Worm (Caenorhabditis elegans) whole organism, L4/young adult: ENCODE results near the gene C15C8.4.

ENCODE experiments used
- W03F9.2 ChIP-seq: fragments of 150-350 bp; optimal IDR thresholded peaks from 2 replicates; lab custom pipeline; 2014; ENCODE audit warnings: missing biosample characterization, missing genetic modification characterization
- dao-5 ChIP-seq: sonication (generic microtip); optimal IDR thresholded peaks from 2 replicates; lab custom pipeline; 2016; ENCODE audit warnings: missing genotype, missing genetic modification characterization, moderate library complexity, missing compliant biosample characterization
- him-1 ChIP-seq: sonication (generic microtip); optimal IDR thresholded peaks from 2 replicates; lab custom pipeline; 2016; ENCODE audit warnings: missing genotype, missing genetic modification reagents, missing genetic modification characterization, missing compliant biosample characterization

DNA sequence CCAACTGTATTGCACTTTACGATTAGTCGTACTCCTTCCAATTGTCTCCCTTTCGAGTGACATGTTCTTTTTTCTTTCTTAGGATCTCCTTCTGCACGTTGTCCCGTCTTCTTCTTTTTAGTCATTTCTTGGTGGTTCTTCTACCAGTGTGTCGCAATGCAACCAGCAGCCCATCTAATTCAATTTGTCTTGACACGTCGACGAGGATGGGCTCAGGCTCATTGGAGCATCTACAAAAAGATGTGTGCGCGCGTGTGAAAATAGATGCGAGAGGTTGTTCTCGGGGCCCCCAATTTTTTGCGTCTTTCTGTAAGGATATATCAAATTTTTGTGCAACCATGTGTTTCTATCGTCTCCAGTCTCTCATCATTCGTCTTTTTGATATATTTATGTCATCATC lies 45.6 kb downstream of the C15C8.4 start:
- no peak for TF ChIP-seq him-1 (tag; lab: Kevin White, UChicago)
- no peak for TF ChIP-seq dao-5 (tag; lab: Kevin White, UChicago)
- no peak for TF ChIP-seq W03F9.2 (tag; lab: Kevin White, UChicago)
